Fruit fly (Drosophila melanogaster) whole organism, prepupa: ENCODE measurements around the gene Hmt-1.

Experiments
- CG10669 ChIP-seq: fragments of 200-800 bp; sonication (Bioruptor generic); optimal IDR thresholded peaks from 3 replicates; lab custom pipeline; 2018; ENCODE audit warnings: missing biosample characterization, mild to moderate bottlenecking, missing genetic modification characterization, moderate library complexity
- CG6808 ChIP-seq: fragments of 200-800 bp; sonication (Bioruptor generic); optimal IDR thresholded peaks from 3 replicates; lab custom pipeline; 2017; ENCODE audit warnings: missing biosample characterization, missing genetic modification characterization, mild to moderate bottlenecking, moderate library complexity, missing genetic modification reagents
- Hr39 ChIP-seq: fragments of 200-800 bp; sonication (Bioruptor generic); optimal IDR thresholded peaks from 2 replicates; lab custom pipeline; 2016; ENCODE audit warnings: missing biosample characterization, missing genetic modification characterization
- acj6 ChIP-seq: fragments of 200-800 bp; sonication (Bioruptor generic); optimal IDR thresholded peaks from 3 replicates; lab custom pipeline; 2016; ENCODE audit warnings: missing biosample characterization, missing genetic modification characterization
- fkh ChIP-seq: fragments of 200-800 bp; sonication (Bioruptor generic); optimal IDR thresholded peaks from 3 replicates; lab custom pipeline; 2017; ENCODE audit warnings: missing biosample characterization, mild to moderate bottlenecking, missing genetic modification characterization, moderate library complexity
- spab ChIP-seq: fragments of 200-800 bp; sonication (Bioruptor generic); optimal IDR thresholded peaks from 2 replicates; lab custom pipeline; 2017; ENCODE audit warnings: missing biosample characterization, mild to moderate bottlenecking, missing genetic modification characterization, missing genetic modification reagents

DNA sequence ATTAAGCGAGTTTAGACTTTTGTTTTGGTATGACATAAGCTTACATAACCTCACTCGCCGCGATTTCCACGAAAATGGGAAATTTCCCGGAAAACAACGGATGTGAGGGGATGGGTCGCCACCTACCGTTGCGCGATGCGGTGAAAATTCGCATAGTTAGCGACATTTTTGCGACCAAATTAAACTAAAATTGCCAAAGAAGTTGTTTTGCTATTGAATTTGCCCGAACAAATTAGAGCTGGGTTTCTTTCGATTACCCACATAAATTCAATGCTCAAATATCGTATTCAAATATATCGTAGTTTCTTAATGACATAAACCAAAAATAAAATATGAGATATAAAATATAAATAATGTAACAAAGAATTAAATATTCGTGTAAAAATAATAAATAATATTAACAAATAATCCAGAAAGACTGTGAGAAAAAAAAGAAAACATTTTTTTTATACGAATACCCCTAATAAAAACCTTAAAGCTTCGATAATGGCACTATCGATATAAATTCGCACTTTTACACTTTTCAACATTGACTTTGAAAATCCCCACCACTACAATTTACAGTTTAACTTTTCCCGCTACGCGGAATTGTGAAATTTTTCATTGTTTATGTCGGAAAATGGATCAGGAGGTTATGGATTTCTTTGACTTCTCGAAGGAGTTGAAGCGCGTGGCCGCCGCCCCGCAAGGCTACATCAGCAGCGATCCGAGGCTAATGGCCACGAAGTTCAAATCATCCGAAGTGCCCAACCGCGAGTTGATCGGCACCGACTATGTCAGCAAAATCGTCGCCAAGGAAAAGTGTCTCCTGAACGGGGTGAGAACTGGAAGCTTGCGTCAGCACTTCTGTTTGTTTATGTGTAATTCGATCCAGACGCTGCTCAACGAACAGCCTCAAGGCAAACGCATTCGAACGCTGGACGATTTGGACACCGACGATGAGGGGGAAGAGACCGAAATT, 20.1 kb downstream of the Hmt-1 start, which contains the start of the genes ND-23 and spn-E:
- TF ChIP-seq spab (GFP tag; lab: Kevin White, UChicago) = no peak
- peak; percentile 35 for TF ChIP-seq acj6
- no peak for TF ChIP-seq fkh (GFP tag; lab: Kevin White, UChicago)
- TF ChIP-seq CG6808 (GFP tag; lab: Kevin White, UChicago) = no peak
- no peak for TF ChIP-seq CG10669 (GFP tag; lab: Kevin White, UChicago)
- TF ChIP-seq Hr39 = no peak
